Worm (Caenorhabditis elegans) whole organism, mixed stage, embryonic: ENCODE results near the gene T11B7.1.

Experiments
- M03D4.4 ChIP-seq: sonication (generic microtip); optimal IDR thresholded peaks from 2 replicates; lab custom pipeline; 2017; ENCODE audit warnings: mild to moderate bottlenecking, missing genetic modification characterization, missing compliant biosample characterization
- bed-3 ChIP-seq: fragments of 200-800 bp; sonication (Bioruptor generic); optimal IDR thresholded peaks from 3 replicates; lab custom pipeline; 2018; ENCODE audit warnings: mild to moderate bottlenecking, missing genetic modification characterization, moderate library complexity, missing compliant biosample characterization
- ceh-39 ChIP-seq: fragments of 150-350 bp; optimal IDR thresholded peaks from 2 replicates; lab custom pipeline; 2014; ENCODE audit warnings: missing biosample characterization, missing genetic modification characterization
- ceh-43 ChIP-seq: fragments of 200-800 bp; sonication (Bioruptor generic); optimal IDR thresholded peaks from 2 replicates; lab custom pipeline; 2018; ENCODE audit warnings: mild to moderate bottlenecking, missing genetic modification characterization, moderate library complexity, missing compliant biosample characterization
- ceh-83 ChIP-seq: fragments of 200-800 bp; sonication (Bioruptor generic); optimal IDR thresholded peaks from 2 replicates; lab custom pipeline; 2018; ENCODE audit warnings: mild to moderate bottlenecking, missing genetic modification characterization, missing compliant biosample characterization
- cnd-1 ChIP-seq: fragments of 200-800 bp; sonication (Bioruptor generic); optimal IDR thresholded peaks from 2 replicates; lab custom pipeline; 2018; ENCODE audit warnings: mild to moderate bottlenecking, missing genetic modification characterization, missing compliant biosample characterization
- drap-1 ChIP-seq: fragments of 200-800 bp; sonication (Bioruptor generic); optimal IDR thresholded peaks from 3 replicates; lab custom pipeline; 2018; ENCODE audit warnings: mild to moderate bottlenecking, missing genetic modification characterization, missing compliant biosample characterization
- elt-1 ChIP-seq: sonication (generic microtip); optimal IDR thresholded peaks from 2 replicates; lab custom pipeline; 2017; ENCODE audit warnings: missing genetic modification characterization, mild to moderate bottlenecking, missing compliant biosample characterization, antibody characterized with exemption, moderate library complexity, borderline replicate concordance; ENCODE audit not compliant: insufficient read depth
- elt-3 ChIP-seq: fragments of 150-350 bp; optimal IDR thresholded peaks from 2 replicates; lab custom pipeline; 2014; ENCODE audit warnings: missing biosample characterization, missing genetic modification characterization
- flh-1 ChIP-seq: fragments of 200-800 bp; sonication (Bioruptor generic); optimal IDR thresholded peaks from 2 replicates; lab custom pipeline; 2018; ENCODE audit warnings: mild to moderate bottlenecking, missing genetic modification characterization, moderate library complexity, missing compliant biosample characterization
- ham-2 ChIP-seq: fragments of 200-800 bp; sonication (Bioruptor generic); optimal IDR thresholded peaks from 2 replicates; lab custom pipeline; 2018; ENCODE audit warnings: mild to moderate bottlenecking, missing genetic modification characterization, missing compliant biosample characterization
- lin-32 ChIP-seq: fragments of 200-800 bp; sonication (Bioruptor generic); optimal IDR thresholded peaks from 2 replicates; lab custom pipeline; 2018; ENCODE audit warnings: mild to moderate bottlenecking, missing genetic modification characterization, missing compliant biosample characterization
- lsy-2 ChIP-seq: fragments of 150-350 bp; optimal IDR thresholded peaks from 2 replicates; lab custom pipeline; 2014; ENCODE audit warnings: missing biosample characterization, missing genetic modification characterization
- mep-1 ChIP-seq: fragments of 150-350 bp; optimal IDR thresholded peaks from 2 replicates; lab custom pipeline; 2017; ENCODE audit warnings: missing biosample characterization, missing genetic modification reagents, missing genetic modification characterization, inconsistent platforms
- mls-2 ChIP-seq: sonication (generic microtip); optimal IDR thresholded peaks from 2 replicates; lab custom pipeline; 2016; ENCODE audit warnings: mild to moderate bottlenecking, missing genetic modification characterization, moderate library complexity, missing compliant biosample characterization
- nhr-12 ChIP-seq: fragments of 150-350 bp; optimal IDR thresholded peaks from 2 replicates; lab custom pipeline; 2014; ENCODE audit warnings: missing biosample characterization, missing genetic modification characterization
- nhr-237 ChIP-seq: fragments of 150-350 bp; optimal IDR thresholded peaks from 2 replicates; lab custom pipeline; 2014; ENCODE audit warnings: missing biosample characterization, missing genetic modification characterization
- nhr-76 ChIP-seq: sonication (generic microtip); optimal IDR thresholded peaks from 2 replicates; lab custom pipeline; 2017; ENCODE audit warnings: missing biosample characterization, missing genetic modification characterization
- sem-2 ChIP-seq: fragments of 200-800 bp; sonication (Bioruptor generic); optimal IDR thresholded peaks from 2 replicates; lab custom pipeline; 2018; ENCODE audit warnings: mild to moderate bottlenecking, missing genetic modification characterization, missing compliant biosample characterization
- snpc-4 ChIP-seq: fragments of 150-350 bp; optimal IDR thresholded peaks from 2 replicates; lab custom pipeline; 2014; ENCODE audit warnings: missing biosample characterization, missing genetic modification characterization
- tbx-8 ChIP-seq: fragments of 200-800 bp; sonication (Bioruptor generic); optimal IDR thresholded peaks from 2 replicates; lab custom pipeline; 2018; ENCODE audit warnings: mild to moderate bottlenecking, missing genetic modification characterization, moderate library complexity, missing compliant biosample characterization
- unc-120 ChIP-seq: sonication (generic microtip); optimal IDR thresholded peaks from 2 replicates; lab custom pipeline; 2017; ENCODE audit warnings: missing genetic modification characterization, missing compliant biosample characterization; ENCODE audit not compliant: poor library complexity, severe bottlenecking
- unc-39 ChIP-seq: fragments of 150-350 bp; optimal IDR thresholded peaks from 2 replicates; lab custom pipeline; 2014; ENCODE audit warnings: missing biosample characterization, missing genetic modification characterization
- unc-62 ChIP-seq: fragments of 150-350 bp; optimal IDR thresholded peaks from 2 replicates; lab custom pipeline; 2014; ENCODE audit warnings: missing biosample characterization, missing genetic modification reagents, missing genetic modification characterization
- zip-8 ChIP-seq: fragments of 150-350 bp; optimal IDR thresholded peaks from 2 replicates; lab custom pipeline; 2014; ENCODE audit warnings: missing biosample characterization, missing genetic modification characterization
- ztf-11 ChIP-seq: fragments of 150-350 bp; optimal IDR thresholded peaks from 2 replicates; lab custom pipeline; 2014; ENCODE audit warnings: missing biosample characterization, missing genetic modification characterization

T11B7.1 gene

ce11 chrIV:8822598-8822997, 17.9 kb upstream of the T11B7.1 start:
- no peak for TF ChIP-seq drap-1 (GFP tag; lab: Kevin White, UChicago)
- TF ChIP-seq, all 35 proteins: peak for 0

ce11 chrIV:8824145-8824833, 16.2 kb upstream of the T11B7.1 start, which contains the start of the genes col-117 and col-3:
Gene col-117 (minus strand): TSS chrIV:8824195.
Gene col-3 (plus strand): TSS chrIV:8824783.
- TF ChIP-seq ham-2 (GFP tag; lab: Kevin White, UChicago) (peak; percentile 72), ceh-39 (no peak), elt-1 (tag; lab: Kevin White, UChicago) (peak; percentile 77)

ce11 chrIV:8825997-8826605, 14.4 kb upstream of the T11B7.1 start:
- TF ChIP-seq cnd-1 (no peak), nhr-76 (no peak), nhr-237 (tag; lab: Kevin White, UChicago) (no peak), unc-62 (GFP tag; lab: Kevin White, UChicago) (no peak), nhr-12 (tag; lab: Kevin White, UChicago) (no peak), mep-1 (no peak), mls-2 (no peak), elt-3 (tag; lab: Kevin White, UChicago) (no peak), ztf-11 (tag; lab: Kevin White, UChicago) (no peak)

ce11 chrIV:8826606-8827000, 13.9 kb upstream of the T11B7.1 start:
- no peak for TF ChIP-seq ceh-43
- TF ChIP-seq elt-1 (tag; lab: Kevin White, UChicago) = no peak
- peak; percentile 9 for TF ChIP-seq unc-120 (tag; lab: Kevin White, UChicago)
- TF ChIP-seq mls-2 = no peak
- TF ChIP-seq flh-1 (GFP tag; lab: Kevin White, UChicago) = no peak
- no peak for TF ChIP-seq nhr-12 (tag; lab: Kevin White, UChicago)
- TF ChIP-seq elt-3 (tag; lab: Kevin White, UChicago) = no peak

- TF ChIP-seq snpc-4 (tag; lab: Kevin White, UChicago) = no peak
These were observed 13.0 kb upstream of the T11B7.1 start, which contains the start of gene T28C6.7 for ce11 chrIV:8827500-8827899. Gene T28C6.7 (plus strand): TSS chrIV:8827800.

- no peak for TF ChIP-seq ztf-11 (tag; lab: Kevin White, UChicago)
- no peak for TF ChIP-seq unc-39 (tag; lab: Kevin White, UChicago)
- TF ChIP-seq bed-3 = no peak
- TF ChIP-seq lsy-2 = no peak
- TF ChIP-seq nhr-237 (tag; lab: Kevin White, UChicago) = no peak
- TF ChIP-seq cnd-1 = no peak
These were observed 9.9 kb upstream of the T11B7.1 start, which contains the start of gene T28C6.8 for ce11 chrIV:8830591-8830990. Gene T28C6.8 (minus strand): TSS chrIV:8830727.

ce11 chrIV:8844457-8844856, 3.9 kb downstream of the T11B7.1 start, which contains the start of gene T11B7.2:
Gene T11B7.2 (minus strand): TSS chrIV:8844557.
- TF ChIP-seq elt-1 (tag; lab: Kevin White, UChicago) (no peak), mep-1 (no peak), sem-2 (GFP tag; lab: Kevin White, UChicago) (no peak), lsy-2 (no peak), nhr-237 (tag; lab: Kevin White, UChicago) (no peak), ceh-39 (no peak), unc-39 (tag; lab: Kevin White, UChicago) (no peak), unc-120 (tag; lab: Kevin White, UChicago) (no peak), tbx-8 (GFP tag; lab: Kevin White, UChicago) (no peak), zip-8 (no peak), unc-62 (GFP tag; lab: Kevin White, UChicago) (no peak), lin-32 (GFP tag; lab: Kevin White, UChicago) (no peak), ceh-83 (GFP tag; lab: Kevin White, UChicago) (no peak), M03D4.4 (tag; lab: Kevin White, UChicago) (no peak), ham-2 (GFP tag; lab: Kevin White, UChicago) (no peak)
